Fruit fly (Drosophila melanogaster) Kc167 (cell line): Measurements from ENCODE around the gene qua.

Source experiments
- Myc ChIP-seq: fragments of >200 bp; optimal IDR thresholded peaks from 2 replicates; lab custom pipeline; 2017; ENCODE audit warnings: missing external identifiers
- Sin3A ChIP-seq: fragments of >200 bp; optimal IDR thresholded peaks from 2 replicates; lab custom pipeline; 2018; ENCODE audit warnings: missing external identifiers
- h ChIP-seq: fragments of >200 bp; optimal IDR thresholded peaks from 3 replicates; lab custom pipeline; 2018; ENCODE audit warnings: missing external identifiers
- insv ChIP-seq: fragments of >200 bp; optimal IDR thresholded peaks from 3 replicates; lab custom pipeline; 2018; ENCODE audit warnings: missing external identifiers
- ttk ChIP-seq: sonication (Bioruptor generic); optimal IDR thresholded peaks from 2 replicates; lab custom pipeline; 2017; ENCODE audit warnings: missing external identifiers

DNA sequence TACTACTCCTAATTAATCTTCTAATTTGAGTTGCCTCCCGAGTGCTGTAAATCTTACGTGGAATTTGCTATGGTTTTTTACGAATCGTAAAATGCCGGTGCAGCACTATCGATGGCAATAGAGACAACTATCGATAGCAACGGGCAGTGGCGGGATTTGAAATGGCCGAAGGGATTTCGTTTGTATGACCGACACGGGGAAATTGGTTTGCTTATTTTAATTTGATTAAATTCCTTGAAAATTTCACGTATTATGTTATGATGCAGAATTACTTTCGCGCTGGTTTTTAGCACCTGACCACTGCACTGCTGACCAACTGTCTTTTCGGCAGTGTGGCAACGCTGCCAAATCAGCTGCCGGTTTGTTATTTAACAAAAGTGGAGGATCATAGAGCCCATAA is 12.8 kb downstream of the qua start, which contains the start of the genes GCS2beta and CG5131:
- TF ChIP-seq Myc (lab: Kevin White, UChicago) (no peak), ttk (no peak), insv (no peak), Sin3A (lab: Kevin White, UChicago) (no peak), h (no peak)
